Worm (Caenorhabditis elegans) whole organism, midembryonic: ENCODE data around the gene Y70C5A.4.

Experiments used
- T22C8.4 ChIP-seq: fragments of 200-800 bp; sonication (Bioruptor generic); IDR thresholded peaks from 2 replicates; pipeline ENCODE4 v1.3.6; 2022; ENCODE audit warnings: missing genetic modification characterization, missing compliant biosample characterization
- cog-1 ChIP-seq: sonication (generic microtip); optimal IDR thresholded peaks from 2 replicates; lab custom pipeline; 2016; ENCODE audit warnings: missing genetic modification characterization, missing compliant biosample characterization
- flt-1 ChIP-seq: fragments of 200-800 bp; sonication (Bioruptor generic); IDR thresholded peaks from 2 replicates; pipeline ENCODE4 v1.3.6; 2022; ENCODE audit warnings: missing genetic modification characterization, missing compliant biosample characterization
- klf-2 ChIP-seq: fragments of 200-800 bp; sonication (Bioruptor generic); conservative IDR thresholded peaks from 2 replicates; pipeline ENCODE4 v1.3.6; 2022; ENCODE audit warnings: missing genetic modification reagents, missing genetic modification characterization, missing compliant biosample characterization
- med-1 ChIP-seq: sonication (generic microtip); optimal IDR thresholded peaks from 2 replicates; lab custom pipeline; 2017; ENCODE audit warnings: missing genetic modification characterization, mild to moderate bottlenecking, missing compliant biosample characterization, antibody characterized with exemption, missing genetic modification reagents; ENCODE audit not compliant: insufficient read depth
- tab-1 ChIP-seq: fragments of 200-800 bp; sonication (Bioruptor generic); IDR thresholded peaks from 2 replicates; pipeline ENCODE4 v1.3.6; 2022; ENCODE audit warnings: missing genetic modification characterization, missing compliant biosample characterization
- ztf-23 ChIP-seq: fragments of 200-800 bp; sonication (Bioruptor generic); IDR thresholded peaks from 2 replicates; pipeline ENCODE4 v1.3.6; 2022; ENCODE audit warnings: missing genetic modification reagents, missing genetic modification characterization, missing compliant biosample characterization
- ztf-29 ChIP-seq: fragments of 200-800 bp; sonication (Bioruptor generic); IDR thresholded peaks from 2 replicates; pipeline ENCODE4 v1.3.6; 2022; ENCODE audit warnings: missing genetic modification reagents, missing genetic modification characterization, missing compliant biosample characterization

ce11 chrV:16645201-16645940 is 27.8 kb downstream of the Y70C5A.4 start, which contains the start of gene W06G6.17:
- no peak for TF ChIP-seq flt-1
- TF ChIP-seq T22C8.4 (GFP tag; lab: Robert Waterston, UW): no peak
- no peak for TF ChIP-seq ztf-29 (GFP tag; lab: Robert Waterston, UW)
- TF ChIP-seq med-1 (GFP tag; lab: Kevin White, UChicago): no peak
- TF ChIP-seq tab-1 (GFP tag; lab: Robert Waterston, UW): no peak
- TF ChIP-seq cog-1 (tag; lab: Kevin White, UChicago): no peak
- TF ChIP-seq ztf-23: no peak
- TF ChIP-seq klf-2 (GFP tag; lab: Robert Waterston, UW): no peak
